Worm (Caenorhabditis elegans) whole organism, L4 larva: ENCODE measurements around the gene ckb-1.

Source experiments
- F44E2.7 ChIP-seq: fragments of 200-800 bp; sonication (Bioruptor generic); IDR thresholded peaks from 2 replicates; pipeline ENCODE4 v2.1.2; 2022; ENCODE audit warnings: missing genetic modification characterization, missing compliant biosample characterization
- Y48G9A.11 ChIP-seq: fragments of 200-800 bp; sonication (Bioruptor generic); IDR thresholded peaks from 2 replicates; pipeline ENCODE4 v1.3.6; 2022; ENCODE audit warnings: missing genetic modification reagents, missing genetic modification characterization, missing compliant biosample characterization
- ZK546.5 ChIP-seq, 2 experiments: sonication (generic microtip); optimal IDR thresholded peaks; 2 replicates each; lab custom pipeline; 2017; ENCODE audit warnings: missing biosample characterization in 2 of 2, missing genetic modification characterization in 2 of 2
- lin-38 ChIP-seq: fragments of 200-800 bp; sonication (Bioruptor generic); IDR thresholded peaks from 2 replicates; pipeline ENCODE4 v1.3.6; 2022; ENCODE audit warnings: missing genetic modification reagents, missing genetic modification characterization, missing compliant biosample characterization
- lsy-2 ChIP-seq, 2 experiments: fragments of 150-350 bp in 1 of 2; sonication (generic microtip) in 1 of 2; optimal IDR thresholded peaks; 2 replicates each; lab custom pipeline; 2014 to 2017; ENCODE audit warnings: missing biosample characterization in 2 of 2, missing genetic modification characterization in 2 of 2
- mep-1 ChIP-seq: fragments of 150-350 bp; sonication (generic microtip); optimal IDR thresholded peaks from 3 replicates; lab custom pipeline; 2014; ENCODE audit warnings: missing biosample characterization, missing genetic modification characterization
- zfp-3 ChIP-seq: fragments of 200-800 bp; sonication (Bioruptor generic); conservative IDR thresholded peaks from 2 replicates; pipeline ENCODE4 v1.3.6; 2022; ENCODE audit warnings: missing genetic modification reagents, missing genetic modification characterization, missing compliant biosample characterization
- zip-2 ChIP-seq: fragments of 150-350 bp; optimal IDR thresholded peaks from 2 replicates; lab custom pipeline; 2014; ENCODE audit warnings: missing biosample characterization, missing genetic modification characterization

- TF ChIP-seq lsy-2 (tag; optimal IDR thresholded peaks at IDR 0.05; lab: Kevin White, UChicago), result no peak
- TF ChIP-seq F44E2.7 (GFP tag; lab: Robert Waterston, UW), result no peak
- no peak for TF ChIP-seq ZK546.5 (tag; optimal IDR thresholded peaks at IDR 0.05; lab: Kevin White, UChicago)
- no peak for TF ChIP-seq lin-38
- TF ChIP-seq zip-2 (tag; lab: Kevin White, UChicago), result no peak
- TF ChIP-seq mep-1, result no peak
- TF ChIP-seq zfp-3 (GFP tag; lab: Robert Waterston, UW), result no peak
- no peak for TF ChIP-seq Y48G9A.11 (GFP tag; lab: Robert Waterston, UW)
Observed at ce11 chrIII:4323859-4324258, 41.2 kb upstream of the ckb-1 start, which contains the start of gene H38K22.9.
